Fruit fly (Drosophila melanogaster) whole organism, prepupa: ENCODE data around the gene Takl2.
A peak's percentile ranks its signal among the peaks of the same experiment; 100 is the strongest.

Experiments
- CG11762 ChIP-seq: fragments of 200-800 bp; sonication (Bioruptor generic); optimal IDR thresholded peaks from 3 replicates; lab custom pipeline; 2016; ENCODE audit warnings: missing biosample characterization, missing genetic modification characterization; ENCODE audit not compliant: insufficient read depth
- CG11902 ChIP-seq: fragments of 200-800 bp; sonication (Bioruptor generic); optimal IDR thresholded peaks from 3 replicates; lab custom pipeline; 2016; ENCODE audit warnings: missing biosample characterization, missing genetic modification characterization
- CG16779 ChIP-seq: fragments of 200-800 bp; sonication (Bioruptor generic); optimal IDR thresholded peaks from 3 replicates; lab custom pipeline; 2017; ENCODE audit warnings: missing biosample characterization, mild to moderate bottlenecking, missing genetic modification characterization
- CG3032 ChIP-seq: fragments of 200-800 bp; optimal IDR thresholded peaks from 2 replicates; lab custom pipeline; 2019; ENCODE audit warnings: missing biosample characterization, mild to moderate bottlenecking, missing genetic modification characterization, moderate library complexity
- CG4318 ChIP-seq: fragments of 200-800 bp; sonication (Bioruptor generic); optimal IDR thresholded peaks from 3 replicates; lab custom pipeline; 2017; ENCODE audit warnings: missing biosample characterization, mild to moderate bottlenecking, missing genetic modification characterization
- CG6792 ChIP-seq: fragments of 200-800 bp; sonication (Bioruptor generic); optimal IDR thresholded peaks from 3 replicates; lab custom pipeline; 2016; ENCODE audit warnings: missing biosample characterization, missing genetic modification characterization
- CG6854 ChIP-seq: fragments of 200-800 bp; sonication (Bioruptor generic); optimal IDR thresholded peaks from 2 replicates; lab custom pipeline; 2017; ENCODE audit warnings: missing biosample characterization, mild to moderate bottlenecking, missing genetic modification characterization
- CG7368 ChIP-seq: fragments of 200-800 bp; sonication (Bioruptor generic); optimal IDR thresholded peaks from 3 replicates; lab custom pipeline; 2016; ENCODE audit warnings: missing biosample characterization, missing genetic modification characterization
- CG8119 ChIP-seq: fragments of 200-800 bp; sonication (Bioruptor generic); IDR thresholded peaks from 3 replicates; pipeline ENCODE4 v1.3.6; 2022; ENCODE audit warnings: missing biosample characterization, missing genetic modification characterization
- CG8319 ChIP-seq: fragments of 200-800 bp; sonication (Bioruptor generic); optimal IDR thresholded peaks from 3 replicates; lab custom pipeline; 2016; ENCODE audit warnings: missing biosample characterization, missing genetic modification characterization
- CG8632 ChIP-seq: fragments of 200-800 bp; sonication (Bioruptor generic); optimal IDR thresholded peaks from 3 replicates; lab custom pipeline; 2016; ENCODE audit warnings: missing biosample characterization, missing genetic modification characterization
- CG9139 ChIP-seq: fragments of 200-800 bp; sonication (Bioruptor generic); optimal IDR thresholded peaks from 3 replicates; lab custom pipeline; 2017; ENCODE audit warnings: missing biosample characterization, mild to moderate bottlenecking, missing genetic modification characterization
- Eip75B ChIP-seq: fragments of 200-800 bp; sonication (Bioruptor generic); optimal IDR thresholded peaks from 3 replicates; lab custom pipeline; 2016; ENCODE audit warnings: missing biosample characterization, missing genetic modification characterization
- Eip78C ChIP-seq: fragments of 200-800 bp; sonication (Bioruptor generic); peaks from one replicate; lab custom pipeline; 2016; ENCODE audit warnings: missing biosample characterization, missing genetic modification characterization
- Eip93F ChIP-seq: fragments of 200-800 bp; sonication (Bioruptor generic); optimal IDR thresholded peaks from 2 replicates; lab custom pipeline; 2016; ENCODE audit warnings: missing biosample characterization, mild to moderate bottlenecking, missing genetic modification characterization
- Ets96B ChIP-seq: fragments of 200-800 bp; optimal IDR thresholded peaks from 2 replicates; lab custom pipeline; 2019; ENCODE audit warnings: missing biosample characterization, mild to moderate bottlenecking, missing genetic modification characterization, moderate library complexity
- Gug ChIP-seq: fragments of 200-800 bp; sonication (Bioruptor generic); IDR thresholded peaks from 2 replicates; pipeline ENCODE4 v1.3.6; 2022; ENCODE audit warnings: missing biosample characterization, missing genetic modification characterization
- Hr38 ChIP-seq: sonication (Bioruptor generic); optimal IDR thresholded peaks from 2 replicates; lab custom pipeline; 2016; ENCODE audit warnings: missing biosample characterization, missing genetic modification characterization
- Hr39 ChIP-seq: fragments of 200-800 bp; sonication (Bioruptor generic); optimal IDR thresholded peaks from 2 replicates; lab custom pipeline; 2016; ENCODE audit warnings: missing biosample characterization, missing genetic modification characterization
- Hr4 ChIP-seq: fragments of 200-800 bp; sonication (Bioruptor generic); optimal IDR thresholded peaks from 3 replicates; lab custom pipeline; 2016; ENCODE audit warnings: missing biosample characterization, missing genetic modification characterization
- Lpt ChIP-seq: fragments of 200-800 bp; sonication (Bioruptor generic); optimal IDR thresholded peaks from 3 replicates; lab custom pipeline; 2016; ENCODE audit warnings: missing biosample characterization, missing genetic modification characterization
- Met ChIP-seq: fragments of 200-800 bp; sonication (Bioruptor generic); optimal IDR thresholded peaks from 3 replicates; lab custom pipeline; 2016; ENCODE audit warnings: missing biosample characterization, missing genetic modification characterization
- Sox15 ChIP-seq: fragments of 200-800 bp; sonication (Bioruptor generic); optimal IDR thresholded peaks from 3 replicates; lab custom pipeline; 2016; ENCODE audit warnings: missing biosample characterization, missing genetic modification characterization
- achi ChIP-seq: fragments of 200-800 bp; sonication (Bioruptor generic); optimal IDR thresholded peaks from 3 replicates; lab custom pipeline; 2016; ENCODE audit warnings: missing biosample characterization, missing genetic modification characterization
- acj6 ChIP-seq: fragments of 200-800 bp; sonication (Bioruptor generic); optimal IDR thresholded peaks from 3 replicates; lab custom pipeline; 2016; ENCODE audit warnings: missing biosample characterization, missing genetic modification characterization
- dac ChIP-seq: fragments of 200-800 bp; sonication (Bioruptor generic); optimal IDR thresholded peaks from 2 replicates; lab custom pipeline; 2017; ENCODE audit warnings: missing biosample characterization, mild to moderate bottlenecking, missing genetic modification characterization
- esn ChIP-seq: fragments of 200-800 bp; sonication (Bioruptor generic); optimal IDR thresholded peaks from 2 replicates; lab custom pipeline; 2016; ENCODE audit warnings: missing biosample characterization, mild to moderate bottlenecking, missing genetic modification characterization, moderate library complexity
- fkh ChIP-seq: fragments of 200-800 bp; sonication (Bioruptor generic); optimal IDR thresholded peaks from 3 replicates; lab custom pipeline; 2017; ENCODE audit warnings: missing biosample characterization, mild to moderate bottlenecking, missing genetic modification characterization, moderate library complexity
- net ChIP-seq: fragments of 200-800 bp; sonication (Bioruptor generic); optimal IDR thresholded peaks from 3 replicates; lab custom pipeline; 2016; ENCODE audit warnings: missing biosample characterization, missing genetic modification characterization
- salr ChIP-seq, 2 experiments: fragments of 200-800 bp; sonication (Bioruptor generic); optimal IDR thresholded peaks; 3 replicates each; lab custom pipeline; 2016 to 2018; ENCODE audit warnings: missing biosample characterization in 2 of 2, missing genetic modification characterization in 2 of 2, mild to moderate bottlenecking in 1 of 2
- svp ChIP-seq: fragments of 200-800 bp; sonication (Bioruptor generic); peaks from one replicate; lab custom pipeline; 2016; ENCODE audit warnings: missing biosample characterization, missing genetic modification characterization
- topi ChIP-seq: fragments of 200-800 bp; sonication (Bioruptor generic); optimal IDR thresholded peaks from 3 replicates; lab custom pipeline; 2016; ENCODE audit warnings: missing biosample characterization, missing genetic modification characterization
- vri ChIP-seq: fragments of 200-800 bp; sonication (Bioruptor generic); optimal IDR thresholded peaks from 3 replicates; lab custom pipeline; 2016; ENCODE audit warnings: missing biosample characterization, mild to moderate bottlenecking, missing genetic modification characterization

Takl2 gene

DNA sequence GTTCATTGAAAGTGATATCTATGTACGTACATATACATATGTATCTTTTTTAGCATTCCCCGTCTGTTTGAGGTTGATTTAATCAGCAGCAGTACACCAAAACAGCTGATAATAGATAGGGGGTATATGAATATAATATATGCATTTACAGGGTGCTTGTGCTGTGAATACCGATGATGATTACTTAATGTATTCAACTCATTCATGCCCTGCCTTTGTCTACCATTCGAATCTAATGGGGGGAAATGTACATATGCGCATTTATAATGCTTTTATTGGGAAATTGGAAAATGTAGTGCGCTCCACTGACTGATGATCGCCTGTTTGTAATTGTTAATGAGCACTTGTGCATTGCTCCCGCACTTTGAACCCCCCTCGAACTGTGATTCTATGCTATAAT, 46.5 kb upstream of the Takl2 start:
- no peak for TF ChIP-seq CG4318 (GFP tag; lab: Kevin White, UChicago)
- peak; percentile 58 for TF ChIP-seq svp (GFP tag; lab: Kevin White, UChicago)
- TF ChIP-seq, all 60 proteins: peak for 1

DNA sequence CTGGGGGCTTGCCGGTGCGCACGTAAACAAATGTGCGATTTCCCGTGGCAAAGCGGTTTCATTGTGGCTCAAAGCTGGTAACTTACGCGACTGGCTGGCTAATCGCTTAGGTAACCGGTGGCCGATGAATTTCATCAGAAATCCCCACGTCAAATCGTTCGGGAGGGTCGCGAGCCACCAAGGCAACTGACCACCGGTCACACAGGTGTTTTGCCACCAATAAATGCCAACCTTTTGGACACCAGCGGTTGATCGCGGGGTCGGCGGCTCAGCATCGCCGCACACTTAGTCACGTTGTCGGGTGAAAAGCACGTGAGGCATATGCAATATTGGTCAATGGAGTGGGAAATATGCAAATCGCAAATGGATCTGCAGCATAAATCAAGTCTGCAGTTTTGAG, 42.8 kb upstream of the Takl2 start:
- TF ChIP-seq Hr38 (GFP tag; lab: Kevin White, UChicago) (no peak), Hr39 (GFP tag; lab: Kevin White, UChicago) (no peak), Eip78C (GFP tag; lab: Kevin White, UChicago) (no peak), CG3032 (tag; lab: Kevin White, UChicago) (no peak), CG7368 (GFP tag; lab: Kevin White, UChicago) (no peak), Eip93F (GFP tag; lab: Kevin White, UChicago) (no peak)

DNA sequence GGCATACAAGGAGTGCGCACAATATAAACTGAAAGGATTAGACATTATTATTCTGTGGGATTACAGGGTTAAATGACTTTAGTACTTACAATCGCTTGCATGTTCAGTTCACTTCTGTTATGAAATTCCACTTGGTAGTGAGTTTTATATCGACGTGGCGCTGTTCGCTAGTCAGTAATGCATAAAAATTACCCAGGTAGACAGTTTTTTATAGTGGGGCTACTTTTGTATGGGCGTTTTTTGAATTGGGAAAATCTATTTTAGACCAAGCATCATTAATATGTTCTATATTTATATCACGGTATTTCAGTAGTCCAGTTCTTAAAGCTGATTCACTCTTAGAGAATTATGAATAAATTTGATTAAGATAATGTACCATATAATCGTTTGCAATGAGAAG, 38.0 kb upstream of the Takl2 start, which contains the start of gene CG43095:
CG43095 (minus strand) TSS at position 101 of the 400 bp plus-strand sequence.
- TF ChIP-seq fkh (GFP tag; lab: Kevin White, UChicago), result no peak
- no peak for TF ChIP-seq Ets96B (tag; lab: Kevin White, UChicago)
- TF ChIP-seq Eip75B (GFP tag; lab: Kevin White, UChicago), result no peak
- no peak for TF ChIP-seq acj6 (GFP tag; lab: Kevin White, UChicago)
- no peak for TF ChIP-seq salr (GFP tag; optimal IDR thresholded peaks at IDR 0.05; lab: Kevin White, UChicago)
- no peak for TF ChIP-seq CG3032 (tag; lab: Kevin White, UChicago)
- no peak for TF ChIP-seq esn (GFP tag; lab: Kevin White, UChicago)
- no peak for TF ChIP-seq Met
- no peak for TF ChIP-seq Hr38 (GFP tag; lab: Kevin White, UChicago)
- TF ChIP-seq svp (GFP tag; lab: Kevin White, UChicago), result no peak
- no peak for TF ChIP-seq CG6854 (GFP tag; lab: Kevin White, UChicago)
- TF ChIP-seq Hr4 (GFP tag; lab: Kevin White, UChicago), result no peak
- TF ChIP-seq, all 60 proteins: peak for 0

DNA sequence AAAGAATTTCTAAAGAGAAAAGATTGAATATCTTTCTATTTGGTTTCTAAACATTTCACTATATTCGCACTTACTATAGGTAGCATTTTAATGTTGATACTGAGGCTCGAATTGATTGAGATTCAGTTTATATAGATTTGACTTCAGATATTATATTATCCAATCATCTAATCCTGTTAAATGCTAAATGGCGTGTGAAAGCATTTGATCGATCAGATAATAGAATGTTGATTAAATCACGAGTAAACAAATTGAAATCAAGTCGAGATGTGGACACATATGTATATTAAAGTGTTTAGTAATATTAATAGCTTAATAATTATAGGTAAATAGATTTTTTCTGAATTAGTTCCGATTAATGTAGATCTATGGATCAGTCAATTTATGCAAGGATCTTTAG, 37.2 kb upstream of the Takl2 start, which contains the start of gene CG43094:
CG43094 (minus strand) TSS at position 101 of the 400 bp plus-strand sequence.
- TF ChIP-seq Ets96B (tag; lab: Kevin White, UChicago), result no peak
- TF ChIP-seq achi, result no peak
- no peak for TF ChIP-seq Lpt (GFP tag; lab: Kevin White, UChicago)
- TF ChIP-seq Eip78C (GFP tag; lab: Kevin White, UChicago), result no peak
- TF ChIP-seq CG8632 (GFP tag; lab: Kevin White, UChicago), result no peak
- TF ChIP-seq Hr38 (GFP tag; lab: Kevin White, UChicago), result no peak
- TF ChIP-seq CG11902 (GFP tag; lab: Kevin White, UChicago), result no peak
- TF ChIP-seq CG16779 (tag; lab: Kevin White, UChicago), result no peak
- no peak for TF ChIP-seq CG8319 (GFP tag; lab: Kevin White, UChicago)
- no peak for TF ChIP-seq dac
- no peak for TF ChIP-seq vri (GFP tag; lab: Kevin White, UChicago)
- no peak for TF ChIP-seq Gug (GFP tag; lab: Robert Waterston, UW)
- no peak for TF ChIP-seq Sox15 (GFP tag; lab: Kevin White, UChicago)
- no peak for TF ChIP-seq CG11762 (GFP tag; lab: Kevin White, UChicago)
- TF ChIP-seq esn (GFP tag; lab: Kevin White, UChicago), result no peak
- TF ChIP-seq CG9139 (GFP tag; lab: Kevin White, UChicago), result no peak
- TF ChIP-seq CG3032 (tag; lab: Kevin White, UChicago), result no peak
- TF ChIP-seq CG6854 (GFP tag; lab: Kevin White, UChicago), result no peak
- TF ChIP-seq net, result no peak
- no peak for TF ChIP-seq CG8119 (GFP tag; lab: Robert Waterston, UW)

DNA sequence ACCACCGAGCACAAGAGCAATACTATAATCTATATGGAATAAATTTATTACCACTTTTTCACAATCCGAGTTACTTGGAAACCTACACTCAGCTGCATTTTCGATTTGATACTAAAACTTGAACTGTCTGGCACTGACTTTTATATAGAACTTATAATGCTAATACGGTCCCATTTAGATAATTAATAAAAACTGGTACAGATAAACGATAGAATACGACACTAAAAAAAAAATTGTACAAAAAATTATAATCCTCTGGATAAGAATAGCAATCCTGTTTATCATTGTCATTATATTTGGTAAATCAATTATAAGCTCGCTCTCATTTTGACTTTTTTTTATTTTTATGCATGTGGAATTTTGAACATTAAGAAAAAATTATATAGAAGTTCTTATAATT, 36.6 kb upstream of the Takl2 start, which contains the start of gene CG43093:
CG43093 (minus strand) TSS at position 101 of the 400 bp plus-strand sequence.
- TF ChIP-seq net (no peak), topi (no peak), CG6854 (GFP tag; lab: Kevin White, UChicago) (no peak), Gug (GFP tag; lab: Robert Waterston, UW) (no peak), CG16779 (tag; lab: Kevin White, UChicago) (no peak), CG6792 (GFP tag; lab: Kevin White, UChicago) (no peak)
